Worm (Caenorhabditis elegans) whole organism, mixed stage, embryonic: ENCODE results near the gene Y43F8C.17.
"Not testable (repeated sequence)": the region's sequence is repeated elsewhere in the genome, so short reads cannot be mapped to it uniquely, and the experiment has no call there.

ENCODE experiments used
- M03D4.4 ChIP-seq: sonication (generic microtip); optimal IDR thresholded peaks from 2 replicates; lab custom pipeline; 2017; ENCODE audit warnings: mild to moderate bottlenecking, missing genetic modification characterization, missing compliant biosample characterization
- bed-3 ChIP-seq: fragments of 200-800 bp; sonication (Bioruptor generic); optimal IDR thresholded peaks from 3 replicates; lab custom pipeline; 2018; ENCODE audit warnings: mild to moderate bottlenecking, missing genetic modification characterization, moderate library complexity, missing compliant biosample characterization
- ceh-39 ChIP-seq: fragments of 150-350 bp; optimal IDR thresholded peaks from 2 replicates; lab custom pipeline; 2014; ENCODE audit warnings: missing biosample characterization, missing genetic modification characterization
- ceh-43 ChIP-seq: fragments of 200-800 bp; sonication (Bioruptor generic); optimal IDR thresholded peaks from 2 replicates; lab custom pipeline; 2018; ENCODE audit warnings: mild to moderate bottlenecking, missing genetic modification characterization, moderate library complexity, missing compliant biosample characterization
- ceh-83 ChIP-seq: fragments of 200-800 bp; sonication (Bioruptor generic); optimal IDR thresholded peaks from 2 replicates; lab custom pipeline; 2018; ENCODE audit warnings: mild to moderate bottlenecking, missing genetic modification characterization, missing compliant biosample characterization
- cnd-1 ChIP-seq: fragments of 200-800 bp; sonication (Bioruptor generic); optimal IDR thresholded peaks from 2 replicates; lab custom pipeline; 2018; ENCODE audit warnings: mild to moderate bottlenecking, missing genetic modification characterization, missing compliant biosample characterization
- drap-1 ChIP-seq: fragments of 200-800 bp; sonication (Bioruptor generic); optimal IDR thresholded peaks from 3 replicates; lab custom pipeline; 2018; ENCODE audit warnings: mild to moderate bottlenecking, missing genetic modification characterization, missing compliant biosample characterization
- elt-1 ChIP-seq: sonication (generic microtip); optimal IDR thresholded peaks from 2 replicates; lab custom pipeline; 2017; ENCODE audit warnings: missing genetic modification characterization, mild to moderate bottlenecking, missing compliant biosample characterization, antibody characterized with exemption, moderate library complexity, borderline replicate concordance; ENCODE audit not compliant: insufficient read depth
- flh-1 ChIP-seq: fragments of 200-800 bp; sonication (Bioruptor generic); optimal IDR thresholded peaks from 2 replicates; lab custom pipeline; 2018; ENCODE audit warnings: mild to moderate bottlenecking, missing genetic modification characterization, moderate library complexity, missing compliant biosample characterization
- lin-13 ChIP-seq: fragments of 150-350 bp; optimal IDR thresholded peaks from 2 replicates; lab custom pipeline; 2014; ENCODE audit warnings: missing biosample characterization, missing genetic modification characterization
- lin-32 ChIP-seq: fragments of 200-800 bp; sonication (Bioruptor generic); optimal IDR thresholded peaks from 2 replicates; lab custom pipeline; 2018; ENCODE audit warnings: mild to moderate bottlenecking, missing genetic modification characterization, missing compliant biosample characterization
- lsy-2 ChIP-seq: fragments of 150-350 bp; optimal IDR thresholded peaks from 2 replicates; lab custom pipeline; 2014; ENCODE audit warnings: missing biosample characterization, missing genetic modification characterization
- mab-5 ChIP-seq: fragments of 150-350 bp; optimal IDR thresholded peaks from 2 replicates; lab custom pipeline; 2014; ENCODE audit warnings: missing biosample characterization, missing genetic modification characterization
- nhr-12 ChIP-seq: fragments of 150-350 bp; optimal IDR thresholded peaks from 2 replicates; lab custom pipeline; 2014; ENCODE audit warnings: missing biosample characterization, missing genetic modification characterization
- nhr-2 ChIP-seq: fragments of 150-350 bp; optimal IDR thresholded peaks from 2 replicates; lab custom pipeline; 2014; ENCODE audit warnings: missing biosample characterization, missing genetic modification characterization
- nhr-237 ChIP-seq: fragments of 150-350 bp; optimal IDR thresholded peaks from 2 replicates; lab custom pipeline; 2014; ENCODE audit warnings: missing biosample characterization, missing genetic modification characterization
- nhr-76 ChIP-seq: sonication (generic microtip); optimal IDR thresholded peaks from 2 replicates; lab custom pipeline; 2017; ENCODE audit warnings: missing biosample characterization, missing genetic modification characterization
- pha-4 ChIP-seq: fragments of 150-350 bp; optimal IDR thresholded peaks from 2 replicates; lab custom pipeline; 2018; ENCODE audit warnings: missing biosample characterization, missing genetic modification reagents, missing genetic modification characterization
- sem-2 ChIP-seq: fragments of 200-800 bp; sonication (Bioruptor generic); optimal IDR thresholded peaks from 2 replicates; lab custom pipeline; 2018; ENCODE audit warnings: mild to moderate bottlenecking, missing genetic modification characterization, missing compliant biosample characterization
- sptf-1 ChIP-seq: sonication (generic microtip); optimal IDR thresholded peaks from 2 replicates; lab custom pipeline; 2017; ENCODE audit warnings: mild to moderate bottlenecking, missing genetic modification characterization, moderate library complexity, missing compliant biosample characterization
- unc-120 ChIP-seq: sonication (generic microtip); optimal IDR thresholded peaks from 2 replicates; lab custom pipeline; 2017; ENCODE audit warnings: missing genetic modification characterization, missing compliant biosample characterization; ENCODE audit not compliant: poor library complexity, severe bottlenecking
- unc-39 ChIP-seq: fragments of 150-350 bp; optimal IDR thresholded peaks from 2 replicates; lab custom pipeline; 2014; ENCODE audit warnings: missing biosample characterization, missing genetic modification characterization
- unc-62 ChIP-seq: fragments of 150-350 bp; optimal IDR thresholded peaks from 2 replicates; lab custom pipeline; 2014; ENCODE audit warnings: missing biosample characterization, missing genetic modification reagents, missing genetic modification characterization
- zip-8 ChIP-seq: fragments of 150-350 bp; optimal IDR thresholded peaks from 2 replicates; lab custom pipeline; 2014; ENCODE audit warnings: missing biosample characterization, missing genetic modification characterization

The Y43F8C.17 gene

ce11 chrV:19691954-19692353 lies 24.0 kb upstream of the Y43F8C.17 start:
- no peak for TF ChIP-seq pha-4 (tag; lab: Kevin White, UChicago)
- no peak for TF ChIP-seq nhr-2 (tag; lab: Kevin White, UChicago)
- no peak for TF ChIP-seq unc-39 (tag; lab: Kevin White, UChicago)
- no peak for TF ChIP-seq M03D4.4 (tag; lab: Kevin White, UChicago)

- no peak for TF ChIP-seq flh-1 (GFP tag; lab: Kevin White, UChicago)
- no peak for TF ChIP-seq lin-13 (tag; lab: Kevin White, UChicago)
- TF ChIP-seq sem-2 (GFP tag; lab: Kevin White, UChicago) = no peak
- no peak for TF ChIP-seq bed-3 (GFP tag; lab: Kevin White, UChicago)
- no peak for TF ChIP-seq sptf-1 (tag; lab: Kevin White, UChicago)
- no peak for TF ChIP-seq mab-5 (tag; lab: Kevin White, UChicago)
- no peak for TF ChIP-seq nhr-2 (tag; lab: Kevin White, UChicago)
- no peak for TF ChIP-seq ceh-43 (GFP tag; lab: Kevin White, UChicago)
- no peak for TF ChIP-seq pha-4 (tag; lab: Kevin White, UChicago)
- no peak for TF ChIP-seq lin-32 (GFP tag; lab: Kevin White, UChicago)
- TF ChIP-seq cnd-1 (tag; lab: Kevin White, UChicago) = no peak
- no peak for TF ChIP-seq unc-62
- TF ChIP-seq zip-8 = no peak
- no peak for TF ChIP-seq nhr-237 (tag; lab: Kevin White, UChicago)
- TF ChIP-seq, all 35 proteins: peak for 0
These were observed 18.4 kb upstream of the Y43F8C.17 start, which contains the start of the genes Y43F8C.13 and ani-3 for ce11 chrV:19697348-19698172. Gene Y43F8C.13, minus strand, starts transcription at chrV:19697398. Gene ani-3, plus strand, starts transcription at chrV:19697732.

- TF ChIP-seq sem-2 (GFP tag; lab: Kevin White, UChicago) (no peak), nhr-12 (tag; lab: Kevin White, UChicago) (no peak), ceh-83 (GFP tag; lab: Kevin White, UChicago) (no peak), M03D4.4 (tag; lab: Kevin White, UChicago) (no peak), unc-39 (tag; lab: Kevin White, UChicago) (no peak)
These were observed 7.1 kb upstream of the Y43F8C.17 start, which contains the start of gene srv-3 for ce11 chrV:19708849-19709248. Gene srv-3, minus strand, starts transcription at chrV:19708949.

DNA sequence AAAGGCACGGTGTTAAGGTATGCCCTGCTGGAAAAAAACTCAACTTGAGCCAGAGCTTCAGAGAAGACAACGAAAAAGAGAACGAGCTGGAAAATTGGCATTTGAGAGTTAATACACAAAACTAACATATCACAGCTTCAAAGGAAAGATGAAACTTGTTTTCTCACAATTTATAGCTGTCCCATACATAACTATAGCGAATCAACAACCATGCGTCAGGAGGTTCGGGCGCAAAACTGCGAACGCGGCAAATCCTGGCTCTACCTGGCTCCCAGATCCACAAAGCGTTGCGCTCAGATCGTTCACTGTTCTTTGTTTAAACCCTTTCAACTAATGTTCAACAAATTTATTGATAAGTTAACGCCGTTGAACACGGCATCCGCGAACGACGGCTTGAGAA lies 5.4 kb upstream of the Y43F8C.17 start, which contains the start of gene Y43F8C.15:
TSS of gene Y43F8C.15 (minus strand) at position 101 of the 400 bp plus-strand sequence.
- TF ChIP-seq nhr-2 (tag; lab: Kevin White, UChicago); lin-13 (tag; lab: Kevin White, UChicago); unc-120: not testable (repeated sequence)

- TF ChIP-seq drap-1 (GFP tag; lab: Kevin White, UChicago); ceh-43 (GFP tag; lab: Kevin White, UChicago); M03D4.4 (tag; lab: Kevin White, UChicago): not testable (repeated sequence)
These were observed 4.3 kb upstream of the Y43F8C.17 start, which contains the start of gene Y43F8C.23 for ce11 chrV:19711646-19712045. Gene Y43F8C.23, minus strand, starts transcription at chrV:19711746.

ce11 chrV:19715419-19715818 lies 528 bp upstream of the Y43F8C.17 start, which contains the start of gene Y43F8C.16:
Gene Y43F8C.16, minus strand, starts transcription at chrV:19715519.
- no peak for TF ChIP-seq nhr-76 (tag; lab: Kevin White, UChicago)
- no peak for TF ChIP-seq drap-1 (GFP tag; lab: Kevin White, UChicago)
- no peak for TF ChIP-seq flh-1 (GFP tag; lab: Kevin White, UChicago)
- no peak for TF ChIP-seq sem-2 (GFP tag; lab: Kevin White, UChicago)
- TF ChIP-seq lsy-2 (tag; lab: Kevin White, UChicago) = no peak
- no peak for TF ChIP-seq unc-62
- no peak for TF ChIP-seq M03D4.4 (tag; lab: Kevin White, UChicago)
- TF ChIP-seq ceh-39 = no peak
- no peak for TF ChIP-seq elt-1 (tag; lab: Kevin White, UChicago)
- no peak for TF ChIP-seq cnd-1 (tag; lab: Kevin White, UChicago)
- TF ChIP-seq mab-5 (tag; lab: Kevin White, UChicago) = no peak
- no peak for TF ChIP-seq lin-32 (GFP tag; lab: Kevin White, UChicago)
- TF ChIP-seq, all 35 proteins: peak for 0
